Worm (Caenorhabditis elegans): ENCODE data around the gene C55C3.3.

- TF ChIP-seq unc-39 (tag; optimal IDR thresholded peaks at IDR 0.05) (no peak), ztf-1 (GFP tag; conservative IDR thresholded peaks at IDR 0.05) (no peak), ama-1 (optimal IDR thresholded peaks at IDR 0.05) (no peak), ceh-82 (tag; optimal IDR thresholded peaks at IDR 0.05) (no peak), lin-13 (GFP tag; optimal IDR thresholded peaks at IDR 0.05) (no peak), skn-1 (tag; optimal IDR thresholded peaks at IDR 0.05) (no peak), crh-2 (tag; optimal IDR thresholded peaks at IDR 0.05) (no peak), unc-55 (GFP tag; optimal IDR thresholded peaks at IDR 0.05) (no peak), nhr-11 (tag; optimal IDR thresholded peaks at IDR 0.05) (no peak)
Observed at ce11 chrIV:5658897-5659296, 26.2 kb upstream of the C55C3.3 start.
